Worm (Caenorhabditis elegans) whole organism, young adult: Measurements from ENCODE around the gene srx-85.

ENCODE experiments used
- B0261.1 ChIP-seq: sonication (generic microtip); optimal IDR thresholded peaks from 2 replicates; lab custom pipeline; 2016; ENCODE audit warnings: mild to moderate bottlenecking, missing genetic modification characterization, moderate library complexity, missing compliant biosample characterization
- B0336.3 ChIP-seq: fragments of 200-800 bp; sonication (Bioruptor generic); IDR thresholded peaks from 2 replicates; pipeline ENCODE4 v1.3.6; 2022; ENCODE audit warnings: missing genetic modification characterization, missing compliant biosample characterization
- C17E4.6 ChIP-seq: fragments of 200-800 bp; sonication (Bioruptor generic); IDR thresholded peaks from 2 replicates; pipeline ENCODE4 v1.3.6; 2022; ENCODE audit warnings: missing genetic modification reagents, missing genetic modification characterization, missing compliant biosample characterization
- D2030.7 ChIP-seq: fragments of 200-800 bp; sonication (Bioruptor generic); IDR thresholded peaks from 2 replicates; pipeline ENCODE4 v1.3.6; 2022; ENCODE audit warnings: missing genetic modification reagents, missing genetic modification characterization, missing compliant biosample characterization
- F10E7.11 ChIP-seq: sonication (generic microtip); optimal IDR thresholded peaks from 2 replicates; lab custom pipeline; 2017; ENCODE audit warnings: mild to moderate bottlenecking, missing genetic modification characterization, moderate library complexity, missing compliant biosample characterization
- F23B12.7 ChIP-seq: sonication (generic microtip); optimal IDR thresholded peaks from 2 replicates; lab custom pipeline; 2017; ENCODE audit warnings: missing genetic modification characterization, mild to moderate bottlenecking, missing compliant biosample characterization, antibody characterized with exemption, moderate library complexity; ENCODE audit not compliant: insufficient read depth
- T07F8.4 ChIP-seq: sonication (generic microtip); optimal IDR thresholded peaks from 2 replicates; lab custom pipeline; 2016; ENCODE audit warnings: mild to moderate bottlenecking, missing genetic modification characterization, moderate library complexity, missing compliant biosample characterization
- bed-1 ChIP-seq: fragments of 200-800 bp; sonication (Bioruptor generic); IDR thresholded peaks from 2 replicates; pipeline ENCODE4 v1.3.6; 2022; ENCODE audit warnings: missing genetic modification reagents, missing genetic modification characterization, missing compliant biosample characterization
- ccch-3 ChIP-seq: fragments of 200-800 bp; sonication (Bioruptor generic); optimal IDR thresholded peaks from 2 replicates; lab custom pipeline; 2018; ENCODE audit warnings: mild to moderate bottlenecking, missing genetic modification characterization, missing compliant biosample characterization
- ceh-100 ChIP-seq: fragments of 200-800 bp; sonication (Bioruptor generic); IDR thresholded peaks from 2 replicates; pipeline ENCODE4 v1.3.6; 2022; ENCODE audit warnings: missing genetic modification reagents, missing genetic modification characterization, missing compliant biosample characterization
- ceh-40 ChIP-seq: fragments of 200-800 bp; sonication (Bioruptor generic); IDR thresholded peaks from 2 replicates; pipeline ENCODE4 v1.3.6; 2022; ENCODE audit warnings: missing genetic modification characterization, missing compliant biosample characterization
- die-1 ChIP-seq: sonication (generic microtip); optimal IDR thresholded peaks from 2 replicates; lab custom pipeline; 2016; ENCODE audit warnings: missing genotype, mild to moderate bottlenecking, missing genetic modification characterization, missing compliant biosample characterization
- fkh-3 ChIP-seq: sonication (generic microtip); optimal IDR thresholded peaks from 2 replicates; lab custom pipeline; 2016; ENCODE audit warnings: mild to moderate bottlenecking, missing genetic modification characterization, missing compliant biosample characterization
- hlh-12 ChIP-seq: sonication (generic microtip); optimal IDR thresholded peaks from 2 replicates; lab custom pipeline; 2016; ENCODE audit warnings: missing genetic modification characterization, missing compliant biosample characterization
- hmg-1.2 ChIP-seq: fragments of 200-800 bp; sonication (Bioruptor generic); IDR thresholded peaks from 2 replicates; pipeline ENCODE4 v1.3.6; 2022; ENCODE audit warnings: missing genetic modification reagents, missing genetic modification characterization, missing compliant biosample characterization
- hsf-1 ChIP-seq: fragments of 200-800 bp; sonication (Bioruptor generic); IDR thresholded peaks from 2 replicates; pipeline ENCODE4 v1.3.6; 2022; ENCODE audit warnings: missing genetic modification reagents, missing genetic modification characterization, missing compliant biosample characterization
- let-607 ChIP-seq, 2 experiments: fragments of 200-800 bp in 1 of 2; sonication (Bioruptor generic) in 1 of 2; sonication (generic microtip) in 1 of 2; optimal IDR thresholded peaks; 2 replicates each; lab custom pipeline; 2016 to 2018; ENCODE audit warnings: mild to moderate bottlenecking in 2 of 2, missing compliant biosample characterization in 2 of 2, missing genetic modification characterization in 2 of 2, moderate library complexity in 2 of 2, missing genotype in 1 of 2
- lin-26 ChIP-seq: fragments of 200-800 bp; sonication (Bioruptor generic); IDR thresholded peaks from 2 replicates; pipeline ENCODE4 v1.3.6; 2022; ENCODE audit warnings: missing genetic modification reagents, missing genetic modification characterization, missing compliant biosample characterization
- lsl-1 ChIP-seq: fragments of 200-800 bp; sonication (Bioruptor generic); optimal IDR thresholded peaks from 2 replicates; lab custom pipeline; 2018; ENCODE audit warnings: mild to moderate bottlenecking, missing genetic modification characterization, moderate library complexity, missing compliant biosample characterization
- lsy-27 ChIP-seq: sonication (generic microtip); optimal IDR thresholded peaks from 2 replicates; lab custom pipeline; 2017; ENCODE audit warnings: missing genetic modification characterization, mild to moderate bottlenecking, missing compliant biosample characterization, antibody characterized with exemption, missing genotype, borderline replicate concordance; ENCODE audit not compliant: insufficient read depth
- madf-10 ChIP-seq: sonication (generic microtip); optimal IDR thresholded peaks from 2 replicates; lab custom pipeline; 2016; ENCODE audit warnings: mild to moderate bottlenecking, missing genetic modification characterization, missing compliant biosample characterization
- madf-3 ChIP-seq: fragments of 200-800 bp; sonication (Bioruptor generic); IDR thresholded peaks from 2 replicates; pipeline ENCODE4 v1.3.6; 2022; ENCODE audit warnings: missing genetic modification reagents, missing genetic modification characterization, missing compliant biosample characterization
- nfya-1 ChIP-seq: sonication (generic microtip); optimal IDR thresholded peaks from 2 replicates; lab custom pipeline; 2017; ENCODE audit warnings: antibody characterized with exemption, missing compliant biosample characterization, missing genetic modification characterization, borderline replicate concordance; ENCODE audit not compliant: insufficient read depth
- nhr-120 ChIP-seq: fragments of 200-800 bp; sonication (Bioruptor generic); IDR thresholded peaks from 2 replicates; pipeline ENCODE4 v1.3.6; 2022; ENCODE audit warnings: missing genetic modification characterization, missing compliant biosample characterization
- nhr-179 ChIP-seq: sonication (generic microtip); optimal IDR thresholded peaks from 2 replicates; lab custom pipeline; 2016; ENCODE audit warnings: mild to moderate bottlenecking, missing genetic modification characterization, missing compliant biosample characterization
- nhr-27 ChIP-seq: fragments of 200-800 bp; sonication (Bioruptor generic); optimal IDR thresholded peaks from 2 replicates; lab custom pipeline; 2018; ENCODE audit warnings: mild to moderate bottlenecking, missing genetic modification characterization, moderate library complexity, missing compliant biosample characterization
- rpc-1 ChIP-seq, 2 experiments: fragments of 150-350 bp in 1 of 2; sonication (generic microtip) in 1 of 2; optimal IDR thresholded peaks; 2 replicates each; lab custom pipeline; 2014 to 2018; ENCODE audit warnings: missing biosample characterization in 1 of 2, missing genetic modification characterization in 1 of 2, missing genetic modification reagents in 1 of 2, missing genotype in 1 of 2
- snpc-1.3 ChIP-seq: sonication (generic microtip); optimal IDR thresholded peaks from 2 replicates; lab custom pipeline; 2017; ENCODE audit warnings: missing genetic modification characterization, mild to moderate bottlenecking, missing compliant biosample characterization, antibody characterized with exemption, moderate library complexity, missing genotype, missing genetic modification reagents; ENCODE audit not compliant: insufficient read depth
- snpc-3.4 ChIP-seq: sonication (generic microtip); optimal IDR thresholded peaks from 2 replicates; lab custom pipeline; 2017; ENCODE audit warnings: missing genetic modification characterization, mild to moderate bottlenecking, missing compliant biosample characterization, antibody characterized with exemption, moderate library complexity, missing genotype, missing genetic modification reagents
- somi-1 ChIP-seq: fragments of 200-800 bp; sonication (Bioruptor generic); optimal IDR thresholded peaks from 2 replicates; lab custom pipeline; 2018; ENCODE audit warnings: mild to moderate bottlenecking, missing genetic modification characterization, missing compliant biosample characterization
- unc-130 ChIP-seq: sonication (generic microtip); optimal IDR thresholded peaks from 2 replicates; lab custom pipeline; 2016; ENCODE audit warnings: missing genetic modification reagents, missing genetic modification characterization, missing compliant biosample characterization
- ztf-18 ChIP-seq: sonication (generic microtip); optimal IDR thresholded peaks from 2 replicates; lab custom pipeline; 2016; ENCODE audit warnings: missing genotype, mild to moderate bottlenecking, missing genetic modification characterization, missing compliant biosample characterization
- ztf-26 ChIP-seq: sonication (generic microtip); optimal IDR thresholded peaks from 2 replicates; lab custom pipeline; 2017; ENCODE audit warnings: missing genetic modification characterization, missing compliant biosample characterization

Gene srx-85

DNA sequence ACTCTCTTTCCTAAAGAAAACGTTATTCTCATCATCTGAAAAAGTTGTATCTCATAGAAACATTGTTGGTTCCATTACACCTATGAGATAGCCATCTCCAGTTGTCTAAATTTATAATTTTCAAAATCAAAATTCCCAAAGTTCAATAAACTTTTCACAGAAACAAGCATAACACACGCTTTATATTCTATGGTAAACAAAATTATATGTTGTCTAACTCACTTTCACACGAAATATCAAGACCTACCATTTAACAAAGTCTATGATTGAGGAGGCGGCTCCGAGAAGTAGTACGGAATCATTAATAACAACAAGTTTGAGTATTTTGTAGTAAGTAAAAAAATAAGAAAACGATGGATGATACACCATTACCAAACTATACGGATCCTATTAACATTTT, 46.3 kb downstream of the srx-85 start, which contains the start of gene srx-84:
Gene srx-84, plus strand, starts transcription at position 301 of the 400 bp plus-strand sequence.
- TF ChIP-seq D2030.7 (GFP tag; lab: Robert Waterston, UW) (no peak), madf-3 (no peak), C17E4.6 (GFP tag; lab: Robert Waterston, UW) (no peak), lsy-27 (tag; lab: Kevin White, UChicago) (no peak), ceh-100 (GFP tag; lab: Robert Waterston, UW) (no peak), B0261.1 (tag; lab: Kevin White, UChicago) (no peak), somi-1 (GFP tag; lab: Kevin White, UChicago) (no peak), rpc-1 (optimal IDR thresholded peaks at IDR 0.05; lab: Kevin White, UChicago) (no peak), rpc-1 (tag; optimal IDR thresholded peaks at IDR 0.05; lab: Kevin White, UChicago) (no peak), ceh-40 (no peak), lin-26 (GFP tag; lab: Robert Waterston, UW) (no peak), hlh-12 (tag; lab: Kevin White, UChicago) (no peak), die-1 (tag; lab: Kevin White, UChicago) (no peak), T07F8.4 (tag; lab: Kevin White, UChicago) (no peak), let-607 (tag; optimal IDR thresholded peaks at IDR 0.05; lab: Kevin White, UChicago) (no peak), lsl-1 (GFP tag; lab: Kevin White, UChicago) (no peak), fkh-3 (tag; lab: Kevin White, UChicago) (no peak)
- TF ChIP-seq, all 124 proteins: peak for 0

DNA sequence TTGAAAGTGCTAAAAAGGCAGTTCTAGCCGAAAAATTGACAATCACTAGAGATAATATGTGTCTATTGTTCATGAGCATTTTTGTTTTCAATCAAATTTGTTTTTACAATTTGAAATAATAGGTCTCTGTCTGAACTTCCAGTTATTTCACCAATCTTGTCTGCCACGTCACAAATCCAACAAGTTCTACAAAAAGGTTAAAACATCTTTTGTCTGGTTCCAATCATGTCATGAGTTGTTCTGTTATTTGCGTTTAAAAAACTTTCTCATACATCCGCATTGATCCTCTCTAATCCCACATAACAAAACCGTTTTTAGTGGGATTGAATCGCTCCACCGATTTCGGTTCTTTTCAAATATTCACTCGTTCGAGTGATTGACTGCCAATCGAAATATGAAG, 48.3 kb downstream of the srx-85 start, which contains the start of gene F35B12.9:
Gene F35B12.9, plus strand, starts transcription at position 372 of the 400 bp plus-strand sequence.
- TF ChIP-seq nhr-179 (tag; lab: Kevin White, UChicago) = no peak
- TF ChIP-seq hsf-1 (GFP tag; lab: Robert Waterston, UW) = no peak
- no peak for TF ChIP-seq F23B12.7 (tag; lab: Kevin White, UChicago)
- TF ChIP-seq nhr-27 = no peak
- TF ChIP-seq bed-1 (GFP tag; lab: Robert Waterston, UW) = no peak
- TF ChIP-seq nhr-120 (GFP tag; lab: Robert Waterston, UW) = no peak
- no peak for TF ChIP-seq B0336.3 (GFP tag; lab: Robert Waterston, UW)
- no peak for TF ChIP-seq ccch-3
- no peak for TF ChIP-seq nfya-1 (tag; lab: Kevin White, UChicago)
- no peak for TF ChIP-seq ztf-26
- TF ChIP-seq F10E7.11 (tag; lab: Kevin White, UChicago) = no peak
- no peak for TF ChIP-seq hmg-1.2 (GFP tag; lab: Robert Waterston, UW)
- TF ChIP-seq ztf-18 (tag; lab: Kevin White, UChicago) = no peak
- TF ChIP-seq snpc-3.4 (tag; lab: Kevin White, UChicago) = no peak
- TF ChIP-seq madf-10 (tag; lab: Kevin White, UChicago) = no peak
- no peak for TF ChIP-seq unc-130 (GFP tag; lab: Kevin White, UChicago)
- TF ChIP-seq snpc-1.3 (tag; lab: Kevin White, UChicago) = no peak
- no peak for TF ChIP-seq C17E4.6 (GFP tag; lab: Robert Waterston, UW)
